Worm (Caenorhabditis elegans) whole organism, L4 larva: ENCODE data around the gene spig-9.

Experiments used
- D1046.2 ChIP-seq: fragments of 200-800 bp; sonication (Bioruptor generic); IDR thresholded peaks from 2 replicates; pipeline ENCODE4 v1.3.6; 2022; ENCODE audit warnings: missing genetic modification characterization, missing compliant biosample characterization
- ama-1 ChIP-seq: fragments of 150-350 bp; optimal IDR thresholded peaks from 2 replicates; lab custom pipeline; 2014; ENCODE audit warnings: inconsistent platforms, mixed read lengths
- dpl-1 ChIP-seq: fragments of 150-350 bp; optimal IDR thresholded peaks from 2 replicates; lab custom pipeline; 2014; ENCODE audit warnings: missing biosample characterization, missing genetic modification reagents, missing genetic modification characterization
- fkh-10 ChIP-seq: fragments of 150-350 bp; optimal IDR thresholded peaks from 2 replicates; lab custom pipeline; 2014; ENCODE audit warnings: missing biosample characterization, missing genetic modification reagents, missing genetic modification characterization
- lin-13 ChIP-seq: fragments of 150-350 bp; optimal IDR thresholded peaks from 2 replicates; lab custom pipeline; 2014; ENCODE audit warnings: missing biosample characterization, missing genetic modification reagents, missing genetic modification characterization
- lin-15B ChIP-seq: fragments of 150-350 bp; sonication (generic microtip); optimal IDR thresholded peaks from 3 replicates; lab custom pipeline; 2014; ENCODE audit warnings: missing biosample characterization, missing genetic modification characterization
- nhr-10 ChIP-seq: fragments of 150-350 bp; optimal IDR thresholded peaks from 2 replicates; lab custom pipeline; 2014; ENCODE audit warnings: missing biosample characterization, missing genetic modification characterization
- pha-4 ChIP-seq, 2 experiments: fragments of 150-350 bp in 1 of 2; fragments of 200-800 bp in 1 of 2; sonication (Bioruptor generic) in 1 of 2; IDR thresholded peaks in 1 of 2; optimal IDR thresholded peaks in 1 of 2; 2 replicates each; pipeline versions ENCODE4 v1.3.6 to Lab custom; 2014 to 2022; ENCODE audit warnings: missing genetic modification characterization in 2 of 2, missing genetic modification reagents in 2 of 2, missing biosample characterization in 1 of 2, missing compliant biosample characterization in 1 of 2
- unc-62 ChIP-seq, 3 experiments: fragments of 150-350 bp in 1 of 3; sonication (generic microtip); optimal IDR thresholded peaks in 2 of 3; peaks in 1 of 3; 1 replicate in 1 of 3; 2 replicates in 2 of 3; lab custom pipeline; 2014 to 2017; ENCODE audit warnings: missing biosample characterization in 3 of 3, missing genetic modification characterization in 3 of 3, missing genetic modification reagents in 3 of 3, missing genotype in 1 of 3
- vab-7 ChIP-seq: fragments of 200-800 bp; sonication (Bioruptor generic); IDR thresholded peaks from 2 replicates; pipeline ENCODE4 v1.3.6; 2022; ENCODE audit warnings: missing genetic modification reagents, missing genetic modification characterization, missing compliant biosample characterization
- zfp-3 ChIP-seq: fragments of 200-800 bp; sonication (Bioruptor generic); conservative IDR thresholded peaks from 2 replicates; pipeline ENCODE4 v1.3.6; 2022; ENCODE audit warnings: missing genetic modification reagents, missing genetic modification characterization, missing compliant biosample characterization

ce11 chrV:13568533-13568932 is 43.1 kb downstream of the spig-9 start, which contains the start of the genes nuaf-1 and bir-2:
- no peak for TF ChIP-seq unc-62 (GFP tag; optimal IDR thresholded peaks at IDR 0.05 in 1 of 2; lab: Kevin White, UChicago)
- TF ChIP-seq unc-62 (tag; optimal IDR thresholded peaks at IDR 0.05; lab: Kevin White, UChicago) = no peak
- TF ChIP-seq ama-1 (lab: Kevin White, UChicago) = no peak
- TF ChIP-seq nhr-10 = no peak
- TF ChIP-seq D1046.2 (GFP tag; lab: Robert Waterston, UW) = no peak
- TF ChIP-seq zfp-3 (GFP tag; lab: Robert Waterston, UW) = no peak
- TF ChIP-seq dpl-1 (GFP tag; lab: Kevin White, UChicago) = peak; percentile 81
- TF ChIP-seq lin-15B (tag; lab: Kevin White, UChicago) = peak; percentile 29
- no peak for TF ChIP-seq fkh-10 (GFP tag; lab: Kevin White, UChicago)
- no peak for TF ChIP-seq pha-4 (GFP tag; IDR thresholded peaks at IDR 0.05; lab: Robert Waterston, UW)
- no peak for TF ChIP-seq pha-4 (tag; optimal IDR thresholded peaks at IDR 0.05; lab: Kevin White, UChicago)
- no peak for TF ChIP-seq lin-13 (GFP tag; lab: Kevin White, UChicago)
- no peak for TF ChIP-seq vab-7 (GFP tag; lab: Robert Waterston, UW)
